Worm (Caenorhabditis elegans): Measurements from ENCODE around the gene T28A11.25.

DNA sequence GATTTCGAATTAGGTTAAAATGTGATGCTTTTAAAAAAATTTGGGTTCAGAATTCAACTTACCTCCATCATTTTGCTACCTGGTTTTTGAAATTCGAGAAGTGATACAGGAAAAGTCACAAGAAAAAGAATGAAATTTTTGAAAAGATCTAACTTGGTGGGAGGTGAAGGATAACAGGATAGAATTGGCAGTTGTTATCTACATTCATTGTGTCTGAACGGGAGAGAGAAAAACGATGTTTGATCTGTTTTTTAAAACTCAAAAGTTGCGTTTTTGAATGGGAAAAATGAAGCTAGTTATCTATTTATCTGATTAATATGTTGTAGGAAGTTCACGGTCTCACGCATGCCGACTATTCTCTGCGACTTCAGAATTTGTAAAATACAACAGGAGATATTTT lies 5.7 kb downstream of the T28A11.25 start, which contains the start of gene F35F10.7:
- TF ChIP-seq nhr-41 (GFP tag; IDR thresholded peaks at IDR 0.05), result no peak
- TF ChIP-seq T20F7.1 (GFP tag; optimal IDR thresholded peaks at IDR 0.05), result no peak
- no peak for TF ChIP-seq ama-1 (optimal IDR thresholded peaks at IDR 0.05)
- no peak for TF ChIP-seq ZK546.5 (tag; optimal IDR thresholded peaks at IDR 0.05)
- no peak for TF ChIP-seq lin-13 (GFP tag; optimal IDR thresholded peaks at IDR 0.05)
- no peak for TF ChIP-seq tra-1 (GFP tag; IDR thresholded peaks at IDR 0.05)
- TF ChIP-seq nhr-77 (tag; optimal IDR thresholded peaks at IDR 0.05), result no peak
- TF ChIP-seq nhr-10 (tag; optimal IDR thresholded peaks at IDR 0.05), result no peak
- no peak for TF ChIP-seq ceh-82 (tag; optimal IDR thresholded peaks at IDR 0.05)
- no peak for TF ChIP-seq ztf-11 (tag; optimal IDR thresholded peaks at IDR 0.05)
- TF ChIP-seq nhr-11 (tag; optimal IDR thresholded peaks at IDR 0.05), result no peak
- TF ChIP-seq zfp-2 (tag; optimal IDR thresholded peaks at IDR 0.05), result no peak

Measured in whole organism, L4 larva.